Fruit fly (Drosophila melanogaster): ENCODE results near the gene Nelf-A.
A peak's percentile ranks its signal among the peaks of the same experiment; 100 is the strongest.

The Nelf-A gene

DNA sequence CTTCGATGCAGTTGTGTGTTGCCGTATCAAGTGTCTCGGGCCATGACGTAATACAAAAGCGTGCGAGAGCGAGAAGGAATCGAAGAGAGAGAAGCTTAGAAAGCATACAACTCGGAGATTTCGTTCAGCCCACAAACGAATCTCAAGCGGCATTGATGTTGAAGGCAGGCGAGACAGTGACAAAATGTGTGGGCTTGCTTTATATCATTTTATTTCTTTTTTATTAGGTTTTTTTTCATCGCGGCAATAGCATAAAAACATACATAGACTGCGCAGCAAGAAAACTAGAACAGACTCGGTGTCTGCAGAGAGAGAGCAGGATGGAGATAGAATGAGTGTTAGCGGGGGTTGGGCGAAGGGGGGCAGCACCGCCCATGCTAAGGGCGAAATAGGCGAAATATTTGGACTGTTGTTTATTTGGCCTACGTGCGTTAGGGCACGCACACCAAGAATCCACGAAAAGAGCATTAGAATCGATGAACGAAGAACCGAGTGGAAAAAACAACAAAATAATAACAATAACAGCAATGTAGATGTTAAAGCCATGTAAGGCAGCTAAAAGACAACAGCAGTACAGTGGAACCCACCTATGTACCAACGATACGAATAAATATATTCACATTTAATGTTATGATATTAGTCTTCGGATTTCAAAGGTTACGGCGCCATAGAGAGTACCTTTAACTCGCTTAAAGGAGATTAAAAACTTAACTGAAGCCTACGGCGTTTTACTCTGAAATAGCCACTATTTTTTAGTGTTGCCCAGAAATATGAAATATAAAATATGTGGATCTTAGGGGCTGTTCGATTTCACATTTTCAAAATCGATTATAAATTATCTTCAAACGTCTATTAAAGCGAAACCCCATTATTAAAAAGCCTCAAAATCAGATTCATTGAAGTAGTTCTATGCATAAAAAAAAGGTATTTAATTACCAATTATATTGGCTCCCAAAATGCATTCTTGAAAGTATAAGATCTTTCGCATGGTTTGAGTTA is 35.8 kb upstream of the Nelf-A start (continued):
- TF ChIP-seq CG16815 (GFP tag; optimal IDR thresholded peaks at IDR 0.05), result peak; percentile 2
- peak; percentile 62 for TF ChIP-seq CG18619 (GFP tag; optimal IDR thresholded peaks at IDR 0.05)
- peak; percentile 64 for TF ChIP-seq Hmr (GFP tag; optimal IDR thresholded peaks at IDR 0.05)
- TF ChIP-seq TFAM (GFP tag; optimal IDR thresholded peaks at IDR 0.05), result no peak
- TF ChIP-seq CG17829 (tag; optimal IDR thresholded peaks at IDR 0.05), result peak; percentile 29
- peak; percentile 47 for TF ChIP-seq maf-S (GFP tag; optimal IDR thresholded peaks at IDR 0.05)
- TF ChIP-seq CG9797 (GFP tag; optimal IDR thresholded peaks at IDR 0.05), result no peak
- peak; percentile 17 for TF ChIP-seq Max (GFP tag; optimal IDR thresholded peaks at IDR 0.05)
- TF ChIP-seq CG17359 (tag; optimal IDR thresholded peaks at IDR 0.05), result peak; percentile 21
- peak; percentile 42 for TF ChIP-seq Hsf (GFP tag; optimal IDR thresholded peaks at IDR 0.05)
- peak; percentile 46 for TF ChIP-seq Atf3 (GFP tag; optimal IDR thresholded peaks at IDR 0.05)
- peak; percentile 32 for TF ChIP-seq Ssrp (tag; optimal IDR thresholded peaks at IDR 0.05)
- 0 out of 2 replicates have a peak, but pooled peaks have one; percentile 41 for TF ChIP-seq wdn (GFP tag; IDR thresholded peaks at IDR 0.05)
- TF ChIP-seq CG1647 (GFP tag; optimal IDR thresholded peaks at IDR 0.05), result no peak
- TF ChIP-seq CG10209 (GFP tag; optimal IDR thresholded peaks at IDR 0.05), result peak; percentile 36
- no peak for TF ChIP-seq CG4360 (GFP tag; IDR thresholded peaks at IDR 0.05)
- TF ChIP-seq CG14667 (GFP tag; IDR thresholded peaks at IDR 0.05), result peak; percentile 44; the same call in 1 of the 2 replicates
- peak; percentile 1 for TF ChIP-seq Sox102F (GFP tag; optimal IDR thresholded peaks at IDR 0.05)

DNA sequence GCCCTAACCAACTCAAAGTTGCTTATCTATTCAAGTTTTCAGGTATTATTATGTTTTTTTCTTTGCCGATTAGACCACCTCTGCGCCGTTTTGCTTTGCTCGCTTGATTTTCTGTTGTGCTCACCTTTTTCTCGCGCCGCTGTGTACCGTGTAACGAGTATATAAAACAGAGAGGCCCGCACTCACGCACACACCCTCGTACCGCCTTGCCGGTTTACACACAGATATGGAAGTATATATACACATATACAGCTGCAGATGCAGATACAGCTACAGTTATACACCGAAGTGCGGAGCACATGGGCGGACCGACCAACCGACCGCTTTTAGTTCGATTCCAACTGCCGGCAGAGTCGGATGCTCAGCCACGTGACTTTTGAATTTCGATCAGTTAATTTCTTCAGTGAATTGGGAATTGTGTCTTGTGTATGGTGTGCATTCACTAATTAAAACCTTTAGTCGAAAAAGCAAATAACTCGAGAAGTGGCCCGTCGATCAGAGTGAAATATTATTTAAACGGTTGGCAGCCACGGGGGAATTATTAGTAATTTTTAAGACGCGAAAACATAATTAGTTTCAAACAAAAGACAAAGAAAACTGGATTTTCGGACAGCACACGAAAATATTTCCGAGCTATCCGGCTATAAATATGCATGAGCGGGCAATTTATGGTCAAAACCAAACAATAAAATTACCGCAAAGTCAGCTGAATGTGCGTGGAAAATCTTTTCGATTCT is 34.8 kb upstream of the Nelf-A start:
- TF ChIP-seq pita (GFP tag; optimal IDR thresholded peaks at IDR 0.05) (no peak), Bgb (GFP tag; IDR thresholded peaks at IDR 0.05; ENCODE audit: partially characterized antibody) (peak; percentile 52; the same call in 1 of the 2 replicates), CG13894 (tag; optimal IDR thresholded peaks at IDR 0.05) (peak; percentile 79), CG11696 (GFP tag; IDR thresholded peaks at IDR 0.05) (no peak), kah (GFP tag; optimal IDR thresholded peaks at IDR 0.05) (peak; percentile 61), CG14710 (tag; optimal IDR thresholded peaks at IDR 0.05) (peak; percentile 11), aop (GFP tag; IDR thresholded peaks at IDR 0.05) (no peak), tna (GFP tag; IDR thresholded peaks at IDR 0.05; ENCODE audit: partially characterized antibody) (peak; percentile 56; the same call in 1 of the 2 replicates), so (GFP tag; IDR thresholded peaks at IDR 0.05) (peak; percentile 67; the same call in 2 of the 3 replicates), ab (GFP tag; optimal IDR thresholded peaks at IDR 0.05) (peak; percentile 29), Sry-δ (GFP tag; optimal IDR thresholded peaks at IDR 0.05) (no peak), zfh1 (GFP tag; IDR thresholded peaks at IDR 0.05) (peak; percentile 14; the same call in 1 of the 3 replicates), CG33557 (GFP tag; optimal IDR thresholded peaks at IDR 0.05) (no peak), CG18476 (GFP tag; optimal IDR thresholded peaks at IDR 0.05) (no peak), Blimp-1 (GFP tag; optimal IDR thresholded peaks at IDR 0.05) (no peak), Scr (GFP tag; IDR thresholded peaks at IDR 0.05; ENCODE audit: partially characterized antibody) (0 out of 2 replicates have a peak, but pooled peaks have one; percentile 26), HLHmδ (GFP tag; optimal IDR thresholded peaks at IDR 0.05) (peak; percentile 60), CG7928 (GFP tag; optimal IDR thresholded peaks at IDR 0.05) (no peak), CG1529 (GFP tag; optimal IDR thresholded peaks at IDR 0.05) (peak; percentile 33), nerfin-1 (tag; optimal IDR thresholded peaks at IDR 0.05) (peak; percentile 10), tll (GFP tag; optimal IDR thresholded peaks at IDR 0.05) (peak in 1 of 2 experiments; percentile 45), CG8290 (GFP tag; optimal IDR thresholded peaks at IDR 0.05) (no peak), CG8290 (tag; optimal IDR thresholded peaks at IDR 0.05) (peak; percentile 6 to 90), fd64A (GFP tag; optimal IDR thresholded peaks at IDR 0.05) (peak; percentile 32), B-H2 (GFP tag; optimal IDR thresholded peaks at IDR 0.05) (peak; percentile 45), run (tag; optimal IDR thresholded peaks at IDR 0.05) (peak; percentile 18), Neu2 (GFP tag; optimal IDR thresholded peaks at IDR 0.05; ENCODE audit: borderline replicate concordance) (no peak)
